1 fruit fly cellular context compared by ENCODE assay signal in genomic region chr2L:6853917-6854316, dm6.
A peak's percentile ranks its signal among the peaks of the same experiment; 100 is the strongest.
TF ChIP-seq lines count a peak whose summit lies in the region.

No protein-coding gene starts in this region.

TF ChIP-seq in whole organism, embryonic, 481 proteins besides CTCF, POLR2A, EP300 and RAD21 (continued from another document and continues in another):
- TF ChIP-seq CHES-1-like (GFP tag; optimal IDR thresholded peaks at IDR 0.05; lab: Kevin White, UChicago) (peak; percentile 53), Lhr (GFP tag; optimal IDR thresholded peaks at IDR 0.05; lab: Kevin White, UChicago) (peak; percentile 31), Oli (tag; optimal IDR thresholded peaks at IDR 0.05; lab: Kevin White, UChicago) (no peak), CG1603 (tag; optimal IDR thresholded peaks at IDR 0.05; lab: Kevin White, UChicago) (peak; percentile 80), mam (GFP tag; optimal IDR thresholded peaks at IDR 0.05; lab: Kevin White, UChicago) (no peak), CG8924 (tag; optimal IDR thresholded peaks at IDR 0.05; lab: Kevin White, UChicago) (peak; percentile 59), CG18619 (GFP tag; optimal IDR thresholded peaks at IDR 0.05; lab: Kevin White, UChicago) (no peak), CG6791 (GFP tag; IDR thresholded peaks at IDR 0.05; lab: Robert Waterston, UW; ENCODE audit: partially characterized antibody) (peak; percentile 50; the same call in 1 of the 3 replicates), disco-r (GFP tag; optimal IDR thresholded peaks at IDR 0.05; lab: Kevin White, UChicago) (no peak), dm (GFP tag; optimal IDR thresholded peaks at IDR 0.05; lab: Kevin White, UChicago) (peak; percentile 99), Antp (GFP tag; optimal IDR thresholded peaks at IDR 0.05; lab: Kevin White, UChicago) (no peak), CG8359 (GFP tag; optimal IDR thresholded peaks at IDR 0.05; lab: Kevin White, UChicago; ENCODE audit: borderline replicate concordance) (no peak), Max (GFP tag; optimal IDR thresholded peaks at IDR 0.05; lab: Kevin White, UChicago) (peak; percentile 98), CG10654 (GFP tag; optimal IDR thresholded peaks at IDR 0.05; lab: Kevin White, UChicago) (no peak), Dll (GFP tag; IDR thresholded peaks at IDR 0.05; lab: Robert Waterston, UW; ENCODE audit: partially characterized antibody) (0 out of 4 replicates have a peak, but pooled peaks have one; percentile 39), tin (GFP tag; optimal IDR thresholded peaks at IDR 0.05; lab: Kevin White, UChicago) (no peak), bowl (GFP tag; IDR thresholded peaks at IDR 0.05; lab: Robert Waterston, UW) (no peak), CG17385 (GFP tag; optimal IDR thresholded peaks at IDR 0.05; lab: Kevin White, UChicago) (no peak), MESR4 (GFP tag; optimal IDR thresholded peaks at IDR 0.05; lab: Kevin White, UChicago) (peak; percentile 68), Hr51 (GFP tag; optimal IDR thresholded peaks at IDR 0.05; lab: Kevin White, UChicago) (no peak), Blimp-1 (GFP tag; optimal IDR thresholded peaks at IDR 0.05; lab: Kevin White, UChicago) (no peak), CG11247 (GFP tag; IDR thresholded peaks at IDR 0.05; lab: Robert Waterston, UW) (no peak), Jarid2 (GFP tag; optimal IDR thresholded peaks at IDR 0.05; lab: Kevin White, UChicago) (no peak), pzg (GFP tag; optimal IDR thresholded peaks at IDR 0.05; lab: Kevin White, UChicago) (peak; percentile 92), cwo (GFP tag; optimal IDR thresholded peaks at IDR 0.05; lab: Kevin White, UChicago) (peak; percentile 76), pb (GFP tag; optimal IDR thresholded peaks at IDR 0.05; lab: Kevin White, UChicago) (no peak), HmgZ (tag; optimal IDR thresholded peaks at IDR 0.05; lab: Kevin White, UChicago) (peak; percentile 76), sug (tag; optimal IDR thresholded peaks at IDR 0.05; lab: Kevin White, UChicago) (no peak), tna (GFP tag; IDR thresholded peaks at IDR 0.05; lab: Robert Waterston, UW; ENCODE audit: partially characterized antibody) (no peak), Atf-2 (GFP tag; optimal IDR thresholded peaks at IDR 0.05; lab: Kevin White, UChicago) (no peak), CG10366 (GFP tag; IDR thresholded peaks at IDR 0.05; lab: Robert Waterston, UW) (no peak; the same call in 1 of the 2 replicates), nau (GFP tag; optimal IDR thresholded peaks at IDR 0.05; lab: Kevin White, UChicago) (no peak), CG7556 (GFP tag; optimal IDR thresholded peaks at IDR 0.05; lab: Kevin White, UChicago) (no peak), CG8478 (optimal IDR thresholded peaks at IDR 0.05; lab: Kevin White, UChicago) (no peak), caup (GFP tag; optimal IDR thresholded peaks at IDR 0.05; lab: Kevin White, UChicago; ENCODE audit: severe bottlenecking) (no peak), NC2β (GFP tag; optimal IDR thresholded peaks at IDR 0.05; lab: Kevin White, UChicago) (peak; percentile 20), trem (tag; optimal IDR thresholded peaks at IDR 0.05; lab: Kevin White, UChicago) (peak; percentile 72), phol (tag; optimal IDR thresholded peaks at IDR 0.05; lab: Kevin White, UChicago) (peak; percentile 50), CG10565 (GFP tag; optimal IDR thresholded peaks at IDR 0.05; lab: Kevin White, UChicago) (no peak), org-1 (GFP tag; optimal IDR thresholded peaks at IDR 0.05; lab: Kevin White, UChicago) (no peak), MTF-1 (GFP tag; optimal IDR thresholded peaks at IDR 0.05; lab: Kevin White, UChicago; ENCODE audit: borderline replicate concordance) (no peak), fd3F (GFP tag; optimal IDR thresholded peaks at IDR 0.05; lab: Kevin White, UChicago) (no peak), CG13287 (GFP tag; IDR thresholded peaks at IDR 0.05; lab: Robert Waterston, UW; ENCODE audit: partially characterized antibody) (peak; percentile 28; the same call in 1 of the 2 replicates), CG14860 (GFP tag; IDR thresholded peaks at IDR 0.05; lab: Robert Waterston, UW; ENCODE audit: partially characterized antibody) (no peak), CG13296 (GFP tag; optimal IDR thresholded peaks at IDR 0.05; lab: Kevin White, UChicago) (no peak), bcd (GFP tag; optimal IDR thresholded peaks at IDR 0.05; lab: Kevin White, UChicago) (peak; percentile 19), CG9437 (GFP tag; optimal IDR thresholded peaks at IDR 0.05; lab: Kevin White, UChicago) (peak; percentile 86), CG1832 (GFP tag; optimal IDR thresholded peaks at IDR 0.05; lab: Kevin White, UChicago) (no peak), CG2889 (GFP tag; IDR thresholded peaks at IDR 0.05; lab: Robert Waterston, UW) (no peak), Dref (GFP tag; IDR thresholded peaks at IDR 0.05; lab: Robert Waterston, UW) (peak; percentile 38), CG9727 (GFP tag; optimal IDR thresholded peaks at IDR 0.05; lab: Kevin White, UChicago) (no peak), lbe (GFP tag; optimal IDR thresholded peaks at IDR 0.05; lab: Kevin White, UChicago) (no peak), CG3407 (GFP tag; optimal IDR thresholded peaks at IDR 0.05; lab: Kevin White, UChicago) (no peak), Chrac-16 (GFP tag; optimal IDR thresholded peaks at IDR 0.05; lab: Kevin White, UChicago) (no peak), D (optimal IDR thresholded peaks at IDR 0.05; lab: Kevin White, UChicago) (peak; percentile 44), D (GFP tag; optimal IDR thresholded peaks at IDR 0.05; lab: Kevin White, UChicago) (no peak), CG1529 (GFP tag; optimal IDR thresholded peaks at IDR 0.05; lab: Kevin White, UChicago) (no peak), Dek (tag; optimal IDR thresholded peaks at IDR 0.05; lab: Kevin White, UChicago) (peak; percentile 17), hkb (optimal IDR thresholded peaks at IDR 0.05; lab: Kevin White, UChicago) (no peak), hkb (GFP tag; IDR thresholded peaks at IDR 0.05; lab: Robert Waterston, UW) (no peak), Hsf (GFP tag; optimal IDR thresholded peaks at IDR 0.05; lab: Kevin White, UChicago) (no peak), nerfin-1 (tag; optimal IDR thresholded peaks at IDR 0.05; lab: Kevin White, UChicago) (peak; percentile 23), br (optimal IDR thresholded peaks at IDR 0.05; lab: Kevin White, UChicago) (no peak), CG11398 (GFP tag; optimal IDR thresholded peaks at IDR 0.05; lab: Kevin White, UChicago) (no peak), gt (GFP tag; IDR thresholded peaks at IDR 0.05; lab: Robert Waterston, UW) (no peak), CG17802 (tag; optimal IDR thresholded peaks at IDR 0.05; lab: Kevin White, UChicago) (no peak), lab (GFP tag; optimal IDR thresholded peaks at IDR 0.05; lab: Kevin White, UChicago) (no peak), H2.0 (GFP tag; IDR thresholded peaks at IDR 0.05; lab: Robert Waterston, UW) (no peak), grau (tag; optimal IDR thresholded peaks at IDR 0.05; lab: Kevin White, UChicago) (no peak), Vsx1 (GFP tag; optimal IDR thresholded peaks at IDR 0.05; lab: Kevin White, UChicago) (peak; percentile 59), CG9817 (tag; optimal IDR thresholded peaks at IDR 0.05; lab: Kevin White, UChicago) (no peak), ci (GFP tag; IDR thresholded peaks at IDR 0.05; lab: Robert Waterston, UW) (peak; percentile 60; the same call in 2 of the 3 replicates), gcm2 (GFP tag; optimal IDR thresholded peaks at IDR 0.05; lab: Kevin White, UChicago) (no peak), CG12236 (GFP tag; optimal IDR thresholded peaks at IDR 0.05; lab: Kevin White, UChicago) (no peak), Dad (GFP tag; optimal IDR thresholded peaks at IDR 0.05; lab: Kevin White, UChicago) (no peak), schlank (tag; optimal IDR thresholded peaks at IDR 0.05; lab: Kevin White, UChicago) (no peak), zen (tag; optimal IDR thresholded peaks at IDR 0.05; lab: Kevin White, UChicago) (peak; percentile 21), CG14965 (GFP tag; optimal IDR thresholded peaks at IDR 0.05; lab: Kevin White, UChicago; ENCODE audit: borderline replicate concordance) (no peak), dan (GFP tag; IDR thresholded peaks at IDR 0.05; lab: Robert Waterston, UW) (no peak), salm (tag; optimal IDR thresholded peaks at IDR 0.05; lab: Kevin White, UChicago) (no peak), CG12391 (tag; optimal IDR thresholded peaks at IDR 0.05; lab: Kevin White, UChicago) (peak; percentile 49), row (GFP tag; IDR thresholded peaks at IDR 0.05; lab: Robert Waterston, UW) (peak; percentile 31; the same call in 1 of the 3 replicates), CG3995 (GFP tag; optimal IDR thresholded peaks at IDR 0.05; lab: Kevin White, UChicago) (peak; percentile 57), wdn (GFP tag; IDR thresholded peaks at IDR 0.05; lab: Robert Waterston, UW) (no peak), Sin3A (optimal IDR thresholded peaks at IDR 0.05; lab: Kevin White, UChicago) (peak; percentile 6), CG4617 (GFP tag; optimal IDR thresholded peaks at IDR 0.05; lab: Kevin White, UChicago; ENCODE audit: borderline replicate concordance) (peak; percentile 63), ems (GFP tag; optimal IDR thresholded peaks at IDR 0.05; lab: Kevin White, UChicago) (no peak), CG12744 (GFP tag; optimal IDR thresholded peaks at IDR 0.05; lab: Kevin White, UChicago) (no peak), Side (GFP tag; optimal IDR thresholded peaks at IDR 0.05; lab: Kevin White, UChicago) (no peak), Bgb (GFP tag; IDR thresholded peaks at IDR 0.05; lab: Robert Waterston, UW; ENCODE audit: partially characterized antibody) (0 out of 2 replicates have a peak, but pooled peaks have one; percentile 10), CG3163 (GFP tag; optimal IDR thresholded peaks at IDR 0.05; lab: Kevin White, UChicago) (no peak), CG4328 (GFP tag; optimal IDR thresholded peaks at IDR 0.05; lab: Kevin White, UChicago) (no peak), CG15479 (GFP tag; optimal IDR thresholded peaks at IDR 0.05; lab: Kevin White, UChicago) (no peak), Dbx (GFP tag; IDR thresholded peaks at IDR 0.05; lab: Robert Waterston, UW) (0 out of 3 replicates have a peak, but pooled peaks have one; percentile 17), chif (GFP tag; optimal IDR thresholded peaks at IDR 0.05; lab: Kevin White, UChicago) (no peak), CG3281 (GFP tag; optimal IDR thresholded peaks at IDR 0.05; lab: Kevin White, UChicago) (no peak), eyg (GFP tag; optimal IDR thresholded peaks at IDR 0.05; lab: Kevin White, UChicago) (no peak), da (GFP tag; optimal IDR thresholded peaks at IDR 0.05; lab: Kevin White, UChicago) (no peak), nmo (GFP tag; optimal IDR thresholded peaks at IDR 0.05; lab: Kevin White, UChicago) (peak; percentile 50), knrl (GFP tag; IDR thresholded peaks at IDR 0.05; lab: Robert Waterston, UW; ENCODE audit: partially characterized antibody) (peak; percentile 34; the same call in 1 of the 3 replicates), croc (GFP tag; conservative IDR thresholded peaks at IDR 0.05; lab: Robert Waterston, UW) (no peak), Adf1 (GFP tag; IDR thresholded peaks at IDR 0.05; lab: Robert Waterston, UW) (no peak), aop (GFP tag; IDR thresholded peaks at IDR 0.05; lab: Robert Waterston, UW) (no peak), CG32767 (GFP tag; IDR thresholded peaks at IDR 0.05; lab: Robert Waterston, UW) (peak; percentile 45; the same call in 1 of the 2 replicates), crc (GFP tag; optimal IDR thresholded peaks at IDR 0.05; lab: Kevin White, UChicago) (no peak), Fer2 (tag; optimal IDR thresholded peaks at IDR 0.05; lab: Kevin White, UChicago) (no peak), CG10147 (GFP tag; optimal IDR thresholded peaks at IDR 0.05; lab: Kevin White, UChicago) (no peak), CG32772 (GFP tag; IDR thresholded peaks at IDR 0.05; lab: Robert Waterston, UW) (no peak), exex (tag; optimal IDR thresholded peaks at IDR 0.05; lab: Kevin White, UChicago) (no peak), Myb (GFP tag; optimal IDR thresholded peaks at IDR 0.05; lab: Kevin White, UChicago) (peak; percentile 67), CG6854 (GFP tag; optimal IDR thresholded peaks at IDR 0.05; lab: Kevin White, UChicago) (no peak), pita (GFP tag; optimal IDR thresholded peaks at IDR 0.05; lab: Kevin White, UChicago) (peak; percentile 70), zfh1 (GFP tag; IDR thresholded peaks at IDR 0.05; lab: Robert Waterston, UW) (0 out of 3 replicates have a peak, but pooled peaks have one; percentile 32), HLH4C (GFP tag; IDR thresholded peaks at IDR 0.05; lab: Robert Waterston, UW; ENCODE audit: partially characterized antibody) (no peak), fu2 (GFP tag; optimal IDR thresholded peaks at IDR 0.05; lab: Kevin White, UChicago) (no peak), CG18599 (GFP tag; optimal IDR thresholded peaks at IDR 0.05; lab: Kevin White, UChicago) (no peak), BEAF-32 (GFP tag; optimal IDR thresholded peaks at IDR 0.05; lab: Kevin White, UChicago) (peak; percentile 43), CG10209 (GFP tag; optimal IDR thresholded peaks at IDR 0.05; lab: Kevin White, UChicago) (no peak), so (GFP tag; IDR thresholded peaks at IDR 0.05; lab: Robert Waterston, UW) (no peak), CG33557 (GFP tag; optimal IDR thresholded peaks at IDR 0.05; lab: Kevin White, UChicago) (no peak), peb (GFP tag; IDR thresholded peaks at IDR 0.05; lab: Robert Waterston, UW) (no peak), CG17829 (tag; optimal IDR thresholded peaks at IDR 0.05; lab: Kevin White, UChicago) (peak; percentile 16), CG31441 (GFP tag; IDR thresholded peaks at IDR 0.05; lab: Robert Waterston, UW) (no peak), unpg (GFP tag; optimal IDR thresholded peaks at IDR 0.05; lab: Kevin White, UChicago) (no peak), CG7928 (GFP tag; optimal IDR thresholded peaks at IDR 0.05; lab: Kevin White, UChicago) (no peak), CG4854 (GFP tag; optimal IDR thresholded peaks at IDR 0.05; lab: Kevin White, UChicago) (no peak), CG16779 (GFP tag; IDR thresholded peaks at IDR 0.05; lab: Robert Waterston, UW) (no peak), CoRest (tag; optimal IDR thresholded peaks at IDR 0.05; lab: Kevin White, UChicago) (peak; percentile 6), insv (GFP tag; optimal IDR thresholded peaks at IDR 0.05; lab: Kevin White, UChicago) (peak in 1 of 2 experiments; percentile 30), btn (GFP tag; optimal IDR thresholded peaks at IDR 0.05; lab: Kevin White, UChicago) (no peak), CG5245 (GFP tag; optimal IDR thresholded peaks at IDR 0.05; lab: Kevin White, UChicago) (no peak), prd (optimal IDR thresholded peaks at IDR 0.05; lab: Kevin White, UChicago) (no peak), prd (GFP tag; IDR thresholded peaks at IDR 0.05; lab: Robert Waterston, UW) (no peak), Eip74EF (GFP tag; optimal IDR thresholded peaks at IDR 0.05; lab: Kevin White, UChicago) (no peak)
